Worm (Caenorhabditis elegans): ENCODE results near the gene F22B3.8.
A peak's percentile ranks its signal among the peaks of the same experiment; 100 is the strongest.

F22B3.8 gene

DNA sequence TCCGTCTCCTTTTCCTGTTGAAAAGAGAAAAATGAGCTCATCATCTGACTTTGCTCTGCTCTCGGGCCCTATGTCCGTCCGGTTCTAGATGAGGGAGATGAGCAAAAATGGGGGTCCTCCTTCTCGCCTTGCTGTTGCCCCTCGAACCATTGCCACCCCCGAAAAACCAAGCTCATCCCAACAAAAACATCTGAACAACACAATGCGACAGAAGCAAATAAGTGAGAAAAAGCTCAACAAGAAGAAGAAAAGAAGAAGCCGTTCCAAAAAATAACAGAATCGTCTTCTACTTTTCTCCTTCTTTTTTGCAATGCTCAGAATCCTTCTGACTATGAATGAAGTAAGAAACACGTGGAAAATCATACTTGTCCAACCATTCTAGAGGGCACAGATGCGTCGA lies 31.1 kb upstream of the F22B3.8 start:
- TF ChIP-seq ztf-26 (tag; optimal IDR thresholded peaks at IDR 0.05) (no peak), bed-2 (GFP tag; IDR thresholded peaks at IDR 0.05) (no peak), dpff-1 (tag; optimal IDR thresholded peaks at IDR 0.05) (no peak), mcd-1 (GFP tag; IDR thresholded peaks at IDR 0.05) (no peak), ceh-40 (GFP tag; IDR thresholded peaks at IDR 0.05) (no peak)

DNA sequence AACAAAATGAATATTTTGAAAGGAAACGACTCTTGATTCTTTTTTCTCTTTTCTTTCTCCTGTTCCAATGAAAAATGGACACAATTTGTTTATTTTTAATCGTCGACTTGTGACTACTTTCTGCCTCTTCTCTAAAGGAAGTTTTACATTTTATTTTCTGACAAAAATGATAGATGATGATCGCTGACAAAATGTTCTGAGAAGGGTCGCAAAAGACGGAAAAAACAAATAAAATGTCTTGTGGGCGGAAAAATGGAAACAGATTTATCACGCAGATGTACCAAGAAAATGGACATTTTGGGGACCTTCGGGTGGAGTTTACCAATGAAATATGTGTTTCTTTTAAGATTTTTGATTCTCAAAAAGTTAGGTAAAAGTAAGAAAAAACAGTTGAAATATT lies 28.2 kb upstream of the F22B3.8 start:
- TF ChIP-seq nhr-179 (tag; optimal IDR thresholded peaks at IDR 0.05) (no peak), him-1 (tag; optimal IDR thresholded peaks at IDR 0.05) (no peak), F37B4.10 (GFP tag; IDR thresholded peaks at IDR 0.05) (no peak), Y53G8AR.9 (GFP tag; conservative IDR thresholded peaks at IDR 0.05) (no peak), madf-10 (tag; optimal IDR thresholded peaks at IDR 0.05) (no peak), nhr-27 (tag; optimal IDR thresholded peaks at IDR 0.05) (no peak), egl-44 (GFP tag; IDR thresholded peaks at IDR 0.05) (no peak), B0336.3 (GFP tag; IDR thresholded peaks at IDR 0.05) (no peak), egl-18 (GFP tag; IDR thresholded peaks at IDR 0.05) (no peak), die-1 (tag; optimal IDR thresholded peaks at IDR 0.05) (no peak), nhr-80 (tag; optimal IDR thresholded peaks at IDR 0.05) (no peak)

DNA sequence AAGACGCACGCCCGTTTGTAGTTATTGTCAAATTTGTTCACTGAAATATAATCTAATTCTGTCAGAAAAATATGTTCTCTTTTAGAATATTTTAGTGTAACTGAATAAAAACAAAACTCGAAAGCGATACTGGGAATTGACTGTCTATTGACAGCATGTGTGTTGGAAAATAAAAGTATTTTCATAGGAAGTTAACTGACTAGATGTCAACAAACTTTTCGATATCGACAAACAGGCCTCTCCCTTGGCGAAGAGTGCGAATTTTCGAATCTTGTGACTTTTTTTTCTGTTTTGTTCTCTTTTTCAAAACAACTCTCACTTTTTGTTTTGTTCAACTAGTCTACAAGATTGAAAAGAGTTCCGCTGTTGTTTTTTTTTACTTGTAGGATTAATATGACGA lies 13.5 kb upstream of the F22B3.8 start:
- TF ChIP-seq nhr-80 (tag; optimal IDR thresholded peaks at IDR 0.05) (peak; percentile 31), xnd-1 (tag; optimal IDR thresholded peaks at IDR 0.05) (no peak)

DNA sequence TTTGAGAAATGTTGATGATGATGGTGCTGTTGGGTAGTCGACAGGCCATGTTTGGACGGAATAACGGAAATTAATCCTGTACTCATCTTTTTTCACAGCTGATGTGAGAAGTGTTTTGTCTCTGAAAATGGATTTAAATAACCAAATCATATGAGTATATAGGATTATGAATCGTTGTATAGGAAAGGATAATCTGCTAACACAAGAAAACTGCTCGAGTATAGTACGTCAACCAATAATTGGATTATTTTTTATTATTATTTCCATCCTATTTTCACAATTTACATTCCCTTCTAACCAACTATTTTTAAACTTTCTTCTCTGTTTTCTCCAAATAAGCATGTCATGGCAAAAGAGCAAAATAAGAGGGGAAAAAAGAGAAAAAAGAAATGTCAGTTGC lies 11.0 kb upstream of the F22B3.8 start:
- no peak for TF ChIP-seq mxl-1 (tag; optimal IDR thresholded peaks at IDR 0.05)
- no peak for TF ChIP-seq snpc-1.1 (tag; optimal IDR thresholded peaks at IDR 0.05; ENCODE audit: insufficient read depth)
- no peak for TF ChIP-seq aptf-3 (GFP tag; IDR thresholded peaks at IDR 0.05)

DNA sequence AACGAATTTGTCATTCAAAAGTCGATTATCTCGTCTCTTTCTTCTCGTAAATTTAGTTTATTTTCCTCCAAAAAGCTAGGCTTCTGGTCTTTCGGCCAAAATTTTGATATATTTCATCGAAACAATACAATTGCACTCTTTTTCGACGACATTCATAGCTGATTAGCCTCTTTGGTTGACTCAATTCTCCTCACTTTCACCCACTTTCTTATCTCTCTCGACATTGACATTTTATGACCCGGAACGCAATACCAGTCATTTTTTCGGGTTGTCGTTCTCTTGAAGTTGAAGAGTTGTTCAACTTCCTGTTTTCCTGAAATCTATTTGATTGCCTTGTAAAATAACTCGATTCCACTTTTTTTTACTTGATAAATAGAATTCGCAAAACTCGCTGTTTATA lies 9.8 kb upstream of the F22B3.8 start:
- TF ChIP-seq dox-1 (GFP tag; IDR thresholded peaks at IDR 0.05) (peak; percentile 41; the same call in 1 of the 2 replicates), Y53F4B.3 (GFP tag; IDR thresholded peaks at IDR 0.05) (no peak), hsf-1 (GFP tag; IDR thresholded peaks at IDR 0.05) (no peak), aptf-3 (GFP tag; IDR thresholded peaks at IDR 0.05) (no peak), Y56A3A.18 (GFP tag; IDR thresholded peaks at IDR 0.05) (no peak), F22D6.2 (tag; optimal IDR thresholded peaks at IDR 0.05) (no peak), ztf-25 (GFP tag; IDR thresholded peaks at IDR 0.05) (no peak), nhr-80 (tag; optimal IDR thresholded peaks at IDR 0.05) (peak; percentile 71), ekl-4 (GFP tag; IDR thresholded peaks at IDR 0.05) (no peak), die-1 (tag; optimal IDR thresholded peaks at IDR 0.05) (no peak), ets-4 (GFP tag; optimal IDR thresholded peaks at IDR 0.05) (peak; percentile 21), athp-1 (tag; optimal IDR thresholded peaks at IDR 0.05) (no peak), rec-8 (tag; optimal IDR thresholded peaks at IDR 0.05) (no peak), ceh-79 (tag; optimal IDR thresholded peaks at IDR 0.05) (no peak), T26A5.8 (tag; optimal IDR thresholded peaks at IDR 0.05) (no peak), cebp-2 (GFP tag; IDR thresholded peaks at IDR 0.05) (no peak), atf-7 (tag; optimal IDR thresholded peaks at IDR 0.05) (no peak), efl-1 (GFP tag; optimal IDR thresholded peaks at IDR 0.05) (no peak), hlh-26 (GFP tag; conservative IDR thresholded peaks at IDR 0.05) (no peak), snpc-3.4 (tag; optimal IDR thresholded peaks at IDR 0.05) (no peak)
